Worm (Caenorhabditis elegans) whole organism, L4 larva: ENCODE data around the gene T24E12.12.
"Not testable (repeated sequence)": the region's sequence is repeated elsewhere in the genome, so short reads cannot be mapped to it uniquely, and the experiment has no call there.

Experiments used
- aly-2 ChIP-seq: sonication (generic microtip); optimal IDR thresholded peaks from 2 replicates; lab custom pipeline; 2018; ENCODE audit warnings: missing biosample characterization, missing genetic modification characterization
- ama-1 ChIP-seq: fragments of 150-350 bp; optimal IDR thresholded peaks from 2 replicates; lab custom pipeline; 2014; ENCODE audit warnings: inconsistent platforms, mixed read lengths
- fkh-10 ChIP-seq: fragments of 150-350 bp; optimal IDR thresholded peaks from 2 replicates; lab custom pipeline; 2014; ENCODE audit warnings: missing biosample characterization, missing genetic modification reagents, missing genetic modification characterization
- nhr-237 ChIP-seq: sonication (generic microtip); optimal IDR thresholded peaks from 2 replicates; lab custom pipeline; 2017; ENCODE audit warnings: missing biosample characterization, missing genetic modification characterization
- pha-4 ChIP-seq, 2 experiments: fragments of 150-350 bp in 1 of 2; fragments of 200-800 bp in 1 of 2; sonication (Bioruptor generic) in 1 of 2; IDR thresholded peaks in 1 of 2; optimal IDR thresholded peaks in 1 of 2; 2 replicates each; pipeline versions ENCODE4 v1.3.6 to Lab custom; 2014 to 2022; ENCODE audit warnings: missing genetic modification characterization in 2 of 2, missing genetic modification reagents in 2 of 2, missing biosample characterization in 1 of 2, missing compliant biosample characterization in 1 of 2
- spr-1 ChIP-seq: sonication (generic microtip); optimal IDR thresholded peaks from 2 replicates; lab custom pipeline; 2016; ENCODE audit warnings: mild to moderate bottlenecking, missing genetic modification characterization, missing compliant biosample characterization
- ztf-7 ChIP-seq: fragments of 150-350 bp; optimal IDR thresholded peaks from 2 replicates; lab custom pipeline; 2014; ENCODE audit warnings: missing biosample characterization, missing genetic modification characterization

- TF ChIP-seq spr-1 (tag; lab: Kevin White, UChicago); pha-4 (GFP tag; IDR thresholded peaks at IDR 0.05; lab: Robert Waterston, UW); pha-4 (tag; optimal IDR thresholded peaks at IDR 0.05; lab: Kevin White, UChicago); fkh-10; ama-1 (lab: Kevin White, UChicago); nhr-237 (tag; lab: Kevin White, UChicago); ztf-7; aly-2: not testable (repeated sequence)
These were observed 2.5 kb downstream of the T24E12.12 start, which contains the start of gene T24E12.6 for ce11 chrII:3761599-3761998.
